Worm (Caenorhabditis elegans) whole organism, L4 larva: ENCODE data around the gene clec-186.
A peak's percentile ranks its signal among the peaks of the same experiment; 100 is the strongest.

Experiments used
- F10B5.3 ChIP-seq: sonication (generic microtip); optimal IDR thresholded peaks from 2 replicates; lab custom pipeline; 2016; ENCODE audit warnings: mild to moderate bottlenecking, missing genetic modification characterization, missing compliant biosample characterization
- F37D6.2 ChIP-seq: sonication (generic microtip); optimal IDR thresholded peaks from 2 replicates; lab custom pipeline; 2016; ENCODE audit warnings: mild to moderate bottlenecking, missing genetic modification characterization, missing compliant biosample characterization
- Y105C5A.15 ChIP-seq: fragments of 200-800 bp; sonication (Bioruptor generic); IDR thresholded peaks from 2 replicates; pipeline ENCODE4 v1.3.6; 2022; ENCODE audit warnings: missing genetic modification characterization, missing compliant biosample characterization
- Y48G9A.11 ChIP-seq: fragments of 200-800 bp; sonication (Bioruptor generic); IDR thresholded peaks from 2 replicates; pipeline ENCODE4 v1.3.6; 2022; ENCODE audit warnings: missing genetic modification reagents, missing genetic modification characterization, missing compliant biosample characterization
- ZK337.2 ChIP-seq: fragments of 200-800 bp; sonication (Bioruptor generic); IDR thresholded peaks from 2 replicates; pipeline ENCODE4 v1.3.6; 2022; ENCODE audit warnings: missing genetic modification reagents, missing genetic modification characterization, missing compliant biosample characterization
- ama-1 ChIP-seq: fragments of 150-350 bp; optimal IDR thresholded peaks from 2 replicates; lab custom pipeline; 2014; ENCODE audit warnings: inconsistent platforms, mixed read lengths
- ceh-20 ChIP-seq: fragments of 200-800 bp; sonication (Bioruptor generic); IDR thresholded peaks from 2 replicates; pipeline ENCODE4 v1.3.6; 2022; ENCODE audit warnings: missing genetic modification reagents, missing genetic modification characterization, missing compliant biosample characterization
- ceh-28 ChIP-seq: fragments of 150-350 bp; optimal IDR thresholded peaks from 2 replicates; lab custom pipeline; 2014; ENCODE audit warnings: missing biosample characterization, missing genetic modification reagents, missing genetic modification characterization
- daf-16 ChIP-seq, 3 experiments: sonication (generic microtip); optimal IDR thresholded peaks; 2 replicates each; lab custom pipeline; 2016 to 2017; ENCODE audit warnings: missing genetic modification characterization in 3 of 3, missing genetic modification reagents in 3 of 3, mild to moderate bottlenecking in 2 of 3, missing compliant biosample characterization in 2 of 3, missing biosample characterization in 1 of 3, moderate library complexity in 1 of 3
- daf-19 ChIP-seq: fragments of 200-800 bp; sonication (Bioruptor generic); conservative IDR thresholded peaks from 2 replicates; pipeline ENCODE4 v1.3.6; 2022; ENCODE audit warnings: missing genetic modification characterization, missing compliant biosample characterization
- daf-8 ChIP-seq: fragments of 200-800 bp; sonication (Bioruptor generic); IDR thresholded peaks from 2 replicates; pipeline ENCODE4 v1.3.6; 2022; ENCODE audit warnings: missing genetic modification characterization, missing compliant biosample characterization
- dmd-6 ChIP-seq: fragments of 200-800 bp; sonication (Bioruptor generic); IDR thresholded peaks from 2 replicates; pipeline ENCODE4 v1.3.6; 2022; ENCODE audit warnings: missing genetic modification reagents, missing genetic modification characterization, missing compliant biosample characterization
- dmd-9 ChIP-seq: fragments of 200-800 bp; sonication (Bioruptor generic); IDR thresholded peaks from 2 replicates; pipeline ENCODE4 v1.3.6; 2022; ENCODE audit warnings: missing genetic modification reagents, missing genetic modification characterization, missing compliant biosample characterization
- duxl-1 ChIP-seq: sonication (generic microtip); optimal IDR thresholded peaks from 2 replicates; lab custom pipeline; 2016; ENCODE audit warnings: mild to moderate bottlenecking, missing genetic modification characterization, moderate library complexity, missing compliant biosample characterization; ENCODE audit not compliant: poor library complexity
- dve-1 ChIP-seq: sonication (generic microtip); optimal IDR thresholded peaks from 2 replicates; lab custom pipeline; 2017; ENCODE audit warnings: antibody characterized with exemption, mild to moderate bottlenecking, missing genetic modification characterization, missing compliant biosample characterization; ENCODE audit not compliant: insufficient read depth
- egl-43 ChIP-seq: fragments of 200-800 bp; sonication (Bioruptor generic); IDR thresholded peaks from 2 replicates; pipeline ENCODE4 v1.3.6; 2022; ENCODE audit warnings: missing genetic modification reagents, missing genetic modification characterization, missing compliant biosample characterization
- fkh-10 ChIP-seq: fragments of 150-350 bp; optimal IDR thresholded peaks from 2 replicates; lab custom pipeline; 2014; ENCODE audit warnings: missing biosample characterization, missing genetic modification reagents, missing genetic modification characterization
- fos-1 ChIP-seq: fragments of 150-350 bp; optimal IDR thresholded peaks from 2 replicates; lab custom pipeline; 2014; ENCODE audit warnings: missing biosample characterization, missing genetic modification characterization
- hlh-11 ChIP-seq: fragments of 200-800 bp; sonication (Bioruptor generic); optimal IDR thresholded peaks from 2 replicates; lab custom pipeline; 2018; ENCODE audit warnings: mild to moderate bottlenecking, missing genetic modification characterization, missing compliant biosample characterization
- hlh-30 ChIP-seq: sonication (generic microtip); optimal IDR thresholded peaks from 2 replicates; lab custom pipeline; 2017; ENCODE audit warnings: antibody characterized with exemption, mild to moderate bottlenecking, missing genetic modification characterization, missing compliant biosample characterization; ENCODE audit not compliant: insufficient read depth
- jun-1 ChIP-seq: fragments of 150-350 bp; optimal IDR thresholded peaks from 2 replicates; lab custom pipeline; 2014; ENCODE audit warnings: missing biosample characterization, missing genetic modification reagents, missing genetic modification characterization
- lin-1 ChIP-seq: fragments of 200-800 bp; sonication (Bioruptor generic); IDR thresholded peaks from 2 replicates; pipeline ENCODE4 v1.3.6; 2022; ENCODE audit warnings: missing genetic modification reagents, missing genetic modification characterization, missing compliant biosample characterization
- lin-13 ChIP-seq: fragments of 150-350 bp; optimal IDR thresholded peaks from 2 replicates; lab custom pipeline; 2014; ENCODE audit warnings: missing biosample characterization, missing genetic modification reagents, missing genetic modification characterization
- lin-38 ChIP-seq: fragments of 200-800 bp; sonication (Bioruptor generic); IDR thresholded peaks from 2 replicates; pipeline ENCODE4 v1.3.6; 2022; ENCODE audit warnings: missing genetic modification reagents, missing genetic modification characterization, missing compliant biosample characterization
- lir-3 ChIP-seq: sonication (generic microtip); optimal IDR thresholded peaks from 2 replicates; lab custom pipeline; 2016; ENCODE audit warnings: mild to moderate bottlenecking, missing genetic modification characterization, missing compliant biosample characterization
- lsy-2 ChIP-seq, 2 experiments: fragments of 150-350 bp in 1 of 2; sonication (generic microtip) in 1 of 2; optimal IDR thresholded peaks; 2 replicates each; lab custom pipeline; 2014 to 2017; ENCODE audit warnings: missing biosample characterization in 2 of 2, missing genetic modification characterization in 2 of 2
- madf-5 ChIP-seq, 2 experiments: fragments of 200-800 bp; sonication (Bioruptor generic); IDR thresholded peaks; 2 replicates each; pipeline ENCODE4 v1.3.6; 2022; ENCODE audit warnings: missing compliant biosample characterization in 2 of 2, missing genetic modification characterization in 2 of 2
- mdt-29 ChIP-seq: fragments of 200-800 bp; sonication (Bioruptor generic); IDR thresholded peaks from 2 replicates; pipeline ENCODE4 v1.3.6; 2022; ENCODE audit warnings: missing genetic modification reagents, missing genetic modification characterization, missing compliant biosample characterization
- mep-1 ChIP-seq: fragments of 150-350 bp; sonication (generic microtip); optimal IDR thresholded peaks from 3 replicates; lab custom pipeline; 2014; ENCODE audit warnings: missing biosample characterization, missing genetic modification characterization
- mxl-3 ChIP-seq: fragments of 200-800 bp; sonication (Bioruptor generic); optimal IDR thresholded peaks from 2 replicates; lab custom pipeline; 2018; ENCODE audit warnings: mild to moderate bottlenecking, missing genetic modification characterization, missing compliant biosample characterization
- nhr-10 ChIP-seq: fragments of 150-350 bp; optimal IDR thresholded peaks from 2 replicates; lab custom pipeline; 2014; ENCODE audit warnings: missing biosample characterization, missing genetic modification characterization
- nhr-28 ChIP-seq: fragments of 150-350 bp; optimal IDR thresholded peaks from 2 replicates; lab custom pipeline; 2014; ENCODE audit warnings: missing biosample characterization, missing genetic modification characterization
- nhr-48 ChIP-seq: sonication (generic microtip); optimal IDR thresholded peaks from 2 replicates; lab custom pipeline; 2016; ENCODE audit warnings: mild to moderate bottlenecking, missing genetic modification characterization, missing compliant biosample characterization
- nhr-6 ChIP-seq: fragments of 150-350 bp; optimal IDR thresholded peaks from 2 replicates; lab custom pipeline; 2014; ENCODE audit warnings: missing biosample characterization, missing genetic modification characterization
- nhr-77 ChIP-seq: fragments of 150-350 bp; optimal IDR thresholded peaks from 2 replicates; lab custom pipeline; 2014; ENCODE audit warnings: missing biosample characterization, missing genetic modification characterization
- saeg-2 ChIP-seq: fragments of 200-800 bp; sonication (Bioruptor generic); IDR thresholded peaks from 2 replicates; pipeline ENCODE4 v1.3.6; 2022; ENCODE audit warnings: missing genetic modification reagents, missing genetic modification characterization, missing compliant biosample characterization
- sdz-12 ChIP-seq: fragments of 200-800 bp; sonication (Bioruptor generic); optimal IDR thresholded peaks from 2 replicates; lab custom pipeline; 2018; ENCODE audit warnings: mild to moderate bottlenecking, missing genetic modification characterization, missing compliant biosample characterization
- set-16 ChIP-seq: fragments of 200-800 bp; sonication (Bioruptor generic); IDR thresholded peaks from 2 replicates; pipeline ENCODE4 v1.3.6; 2022; ENCODE audit warnings: missing genetic modification reagents, missing genetic modification characterization, missing compliant biosample characterization
- snpc-4 ChIP-seq: fragments of 150-350 bp; optimal IDR thresholded peaks from 2 replicates; lab custom pipeline; 2014; ENCODE audit warnings: missing biosample characterization, missing genetic modification characterization
- spr-1 ChIP-seq: sonication (generic microtip); optimal IDR thresholded peaks from 2 replicates; lab custom pipeline; 2016; ENCODE audit warnings: mild to moderate bottlenecking, missing genetic modification characterization, missing compliant biosample characterization
- tra-1 ChIP-seq: fragments of 200-800 bp; sonication (Bioruptor generic); IDR thresholded peaks from 2 replicates; pipeline ENCODE4 v1.3.6; 2022; ENCODE audit warnings: missing genetic modification reagents, missing genetic modification characterization, missing compliant biosample characterization
- unc-39 ChIP-seq: sonication (generic microtip); optimal IDR thresholded peaks from 2 replicates; lab custom pipeline; 2017; ENCODE audit warnings: missing biosample characterization, missing genetic modification characterization
- zag-1 ChIP-seq: fragments of 150-350 bp; optimal IDR thresholded peaks from 2 replicates; lab custom pipeline; 2014; ENCODE audit warnings: missing biosample characterization, missing genetic modification characterization
- zip-2 ChIP-seq: fragments of 150-350 bp; optimal IDR thresholded peaks from 2 replicates; lab custom pipeline; 2014; ENCODE audit warnings: missing biosample characterization, missing genetic modification characterization
- ztf-11 ChIP-seq: fragments of 150-350 bp; optimal IDR thresholded peaks from 2 replicates; lab custom pipeline; 2014; ENCODE audit warnings: missing biosample characterization, missing genetic modification characterization

The clec-186 gene

ce11 chrIV:12842121-12842520 is 23.8 kb upstream of the clec-186 start (continued):
- peak; percentile 70; the same call in 1 of the 2 replicates for TF ChIP-seq saeg-2 (GFP tag; lab: Robert Waterston, UW)
- TF ChIP-seq mxl-3 (GFP tag; lab: Kevin White, UChicago), result no peak
- TF ChIP-seq lin-38 (GFP tag; lab: Robert Waterston, UW), result no peak
- no peak for TF ChIP-seq ztf-11 (tag; lab: Kevin White, UChicago)
- TF ChIP-seq ceh-28, result no peak
- peak; percentile 98 for TF ChIP-seq dmd-6 (GFP tag; lab: Robert Waterston, UW)
- TF ChIP-seq madf-5 (GFP tag; IDR thresholded peaks at IDR 0.05; lab: Robert Waterston, UW), result no peak
- peak; percentile 32 for TF ChIP-seq hlh-30 (tag; lab: Kevin White, UChicago)
- TF ChIP-seq lir-3 (tag; lab: Kevin White, UChicago), result no peak
- no peak for TF ChIP-seq F10B5.3 (tag; lab: Kevin White, UChicago)
- TF ChIP-seq egl-43 (GFP tag; lab: Robert Waterston, UW), result no peak
- TF ChIP-seq nhr-48 (tag; lab: Kevin White, UChicago), result peak; percentile 91
- peak; percentile 83 for TF ChIP-seq tra-1 (GFP tag; lab: Robert Waterston, UW)
- TF ChIP-seq lsy-2 (tag; optimal IDR thresholded peaks at IDR 0.05; lab: Kevin White, UChicago), result peak in 1 of 2 experiments; percentile 42
- TF ChIP-seq sdz-12 (GFP tag; lab: Kevin White, UChicago), result no peak
- TF ChIP-seq fos-1 (tag; lab: Kevin White, UChicago), result peak; percentile 17
- TF ChIP-seq nhr-28 (tag; lab: Kevin White, UChicago), result peak; percentile 90
- peak; percentile 94 for TF ChIP-seq lin-1 (GFP tag; lab: Robert Waterston, UW)
- TF ChIP-seq mdt-29, result no peak
- TF ChIP-seq nhr-77, result peak; percentile 83
- TF ChIP-seq mep-1, result peak; percentile 57
- TF ChIP-seq fkh-10 (GFP tag; lab: Kevin White, UChicago), result no peak
- TF ChIP-seq zip-2 (tag; lab: Kevin White, UChicago), result no peak
- no peak for TF ChIP-seq duxl-1 (tag; lab: Kevin White, UChicago)
- 0 out of 2 replicates have a peak, but pooled peaks have one; percentile 28 for TF ChIP-seq ceh-20 (GFP tag; lab: Robert Waterston, UW)
- TF ChIP-seq nhr-10 (tag; lab: Kevin White, UChicago), result no peak
- TF ChIP-seq daf-8 (GFP tag; lab: Robert Waterston, UW), result no peak
- no peak for TF ChIP-seq snpc-4 (tag; lab: Kevin White, UChicago)
- peak; percentile 99 for TF ChIP-seq dve-1 (tag; lab: Kevin White, UChicago)
- no peak for TF ChIP-seq dmd-9 (GFP tag; lab: Robert Waterston, UW)
- no peak for TF ChIP-seq daf-19
- no peak for TF ChIP-seq ZK337.2 (GFP tag; lab: Robert Waterston, UW)
- TF ChIP-seq ama-1 (lab: Kevin White, UChicago), result no peak
- no peak for TF ChIP-seq F37D6.2 (tag; lab: Kevin White, UChicago)
- no peak for TF ChIP-seq unc-39 (tag; lab: Kevin White, UChicago)
- no peak for TF ChIP-seq Y105C5A.15 (GFP tag; lab: Robert Waterston, UW)
- TF ChIP-seq daf-16 (GFP tag; optimal IDR thresholded peaks at IDR 0.05; lab: Kevin White, UChicago), result peak in 1 of 2 experiments; percentile 57
- peak; percentile 98 for TF ChIP-seq daf-16 (tag; optimal IDR thresholded peaks at IDR 0.05; lab: Kevin White, UChicago)
- peak; percentile 88 for TF ChIP-seq hlh-11
- TF ChIP-seq set-16 (GFP tag; lab: Robert Waterston, UW), result no peak

ce11 chrIV:12842895-12843294 is 23.0 kb upstream of the clec-186 start:
- TF ChIP-seq Y48G9A.11 (GFP tag; lab: Robert Waterston, UW) (no peak), nhr-6 (tag; lab: Kevin White, UChicago) (no peak), nhr-48 (tag; lab: Kevin White, UChicago) (no peak), spr-1 (tag; lab: Kevin White, UChicago) (no peak), zag-1 (tag; lab: Kevin White, UChicago) (no peak), jun-1 (tag; lab: Kevin White, UChicago) (no peak), snpc-4 (tag; lab: Kevin White, UChicago) (no peak), lin-13 (GFP tag; lab: Kevin White, UChicago) (no peak), daf-19 (no peak)
- TF ChIP-seq, all 104 proteins: peak for 0
